Fruit fly (Drosophila melanogaster): ENCODE results near the gene Try29F.

Gene Try29F

dm6 chr2L:8964657-8965056 is 33.7 kb upstream of the Try29F start, which contains the start of gene CG32984:
Gene CG32984, plus strand, starts transcription at chr2L:8964957.
- TF ChIP-seq fd96Ca (GFP tag; IDR thresholded peaks at IDR 0.05), result no peak
- TF ChIP-seq CG32121 (GFP tag; IDR thresholded peaks at IDR 0.05), result no peak
- no peak for TF ChIP-seq CG9948 (tag; optimal IDR thresholded peaks at IDR 0.05)
- TF ChIP-seq rn (GFP tag; IDR thresholded peaks at IDR 0.05), result no peak
- TF ChIP-seq D1 (tag; optimal IDR thresholded peaks at IDR 0.05), result no peak
- TF ChIP-seq CG8301 (tag; optimal IDR thresholded peaks at IDR 0.05), result no peak
- TF ChIP-seq gl (tag; optimal IDR thresholded peaks at IDR 0.05), result no peak
- no peak for TF ChIP-seq CG12605 (GFP tag; IDR thresholded peaks at IDR 0.05)

dm6 chr2L:8967235-8967634 is 31.1 kb upstream of the Try29F start, which contains the start of gene CG18088:
Gene CG18088, plus strand, starts transcription at chr2L:8967535.
- TF ChIP-seq CG13204 (GFP tag; optimal IDR thresholded peaks at IDR 0.05) (no peak), CG34367 (tag; optimal IDR thresholded peaks at IDR 0.05) (no peak), CG8301 (tag; optimal IDR thresholded peaks at IDR 0.05) (no peak), EcR (GFP tag; optimal IDR thresholded peaks at IDR 0.05) (no peak), Pif1A (GFP tag; optimal IDR thresholded peaks at IDR 0.05) (no peak), CG32121 (GFP tag; IDR thresholded peaks at IDR 0.05) (no peak), Snoo (tag; optimal IDR thresholded peaks at IDR 0.05) (no peak), D1 (tag; optimal IDR thresholded peaks at IDR 0.05) (no peak), CG8159 (tag; optimal IDR thresholded peaks at IDR 0.05) (no peak), CG4496 (GFP tag; IDR thresholded peaks at IDR 0.05) (no peak), CG10348 (GFP tag; IDR thresholded peaks at IDR 0.05) (no peak)

- no peak for TF ChIP-seq CG4496 (GFP tag; IDR thresholded peaks at IDR 0.05)
- TF ChIP-seq CG8301 (tag; optimal IDR thresholded peaks at IDR 0.05), result no peak
- no peak for TF ChIP-seq CG34367 (tag; optimal IDR thresholded peaks at IDR 0.05)
- TF ChIP-seq CG9948 (tag; optimal IDR thresholded peaks at IDR 0.05), result no peak
- no peak for TF ChIP-seq Pif1B (GFP tag; optimal IDR thresholded peaks at IDR 0.05)
- no peak for TF ChIP-seq D1 (tag; optimal IDR thresholded peaks at IDR 0.05)
- TF ChIP-seq CG17806 (tag; optimal IDR thresholded peaks at IDR 0.05), result no peak
- TF ChIP-seq Ets98B (GFP tag; IDR thresholded peaks at IDR 0.05), result no peak
- TF ChIP-seq Snoo (tag; optimal IDR thresholded peaks at IDR 0.05), result no peak
- no peak for TF ChIP-seq CG12605 (GFP tag; IDR thresholded peaks at IDR 0.05)
- TF ChIP-seq CG13204 (GFP tag; optimal IDR thresholded peaks at IDR 0.05), result no peak
These were observed 25.4 kb upstream of the Try29F start for dm6 chr2L:8972905-8973304.

dm6 chr2L:8974506-8974905 is 23.8 kb upstream of the Try29F start:
- no peak for TF ChIP-seq EcR (GFP tag; optimal IDR thresholded peaks at IDR 0.05)
- no peak for TF ChIP-seq CG4496 (GFP tag; IDR thresholded peaks at IDR 0.05)
- TF ChIP-seq D1 (tag; optimal IDR thresholded peaks at IDR 0.05), result no peak
- TF ChIP-seq gl (tag; optimal IDR thresholded peaks at IDR 0.05), result no peak
- no peak for TF ChIP-seq Pif1A (GFP tag; optimal IDR thresholded peaks at IDR 0.05)
- no peak for TF ChIP-seq Snoo (tag; optimal IDR thresholded peaks at IDR 0.05)
- no peak for TF ChIP-seq CG8159 (tag; optimal IDR thresholded peaks at IDR 0.05)
- no peak for TF ChIP-seq Pif1B (GFP tag; optimal IDR thresholded peaks at IDR 0.05)
- TF ChIP-seq CG10348 (GFP tag; IDR thresholded peaks at IDR 0.05), result no peak
- no peak for TF ChIP-seq CG13204 (GFP tag; optimal IDR thresholded peaks at IDR 0.05)
- no peak for TF ChIP-seq Ets98B (GFP tag; IDR thresholded peaks at IDR 0.05)
- TF ChIP-seq CG17806 (tag; optimal IDR thresholded peaks at IDR 0.05), result no peak
- TF ChIP-seq CG15710 (tag; optimal IDR thresholded peaks at IDR 0.05), result no peak
- TF ChIP-seq CG32121 (GFP tag; IDR thresholded peaks at IDR 0.05), result no peak

- TF ChIP-seq rn (GFP tag; IDR thresholded peaks at IDR 0.05) (no peak), CG4496 (GFP tag; IDR thresholded peaks at IDR 0.05) (no peak), Pif1B (GFP tag; optimal IDR thresholded peaks at IDR 0.05) (no peak), gl (tag; optimal IDR thresholded peaks at IDR 0.05) (no peak), CG15710 (tag; optimal IDR thresholded peaks at IDR 0.05) (no peak), fd96Ca (GFP tag; IDR thresholded peaks at IDR 0.05) (no peak), EcR (GFP tag; optimal IDR thresholded peaks at IDR 0.05) (no peak), CG14655 (GFP tag; optimal IDR thresholded peaks at IDR 0.05) (no peak)
These were observed 23.0 kb upstream of the Try29F start, which contains the start of gene CG9541 for dm6 chr2L:8975328-8975727. Gene CG9541, minus strand, starts transcription at chr2L:8975428.

- TF ChIP-seq rn (GFP tag; IDR thresholded peaks at IDR 0.05) (no peak), CG9948 (tag; optimal IDR thresholded peaks at IDR 0.05) (no peak), gl (tag; optimal IDR thresholded peaks at IDR 0.05) (no peak), CG17806 (tag; optimal IDR thresholded peaks at IDR 0.05) (no peak), fd96Ca (GFP tag; IDR thresholded peaks at IDR 0.05) (no peak), Pif1B (GFP tag; optimal IDR thresholded peaks at IDR 0.05) (no peak), CG34367 (tag; optimal IDR thresholded peaks at IDR 0.05) (no peak), CG14655 (GFP tag; optimal IDR thresholded peaks at IDR 0.05) (no peak), D1 (tag; optimal IDR thresholded peaks at IDR 0.05) (no peak), CG15710 (tag; optimal IDR thresholded peaks at IDR 0.05) (no peak), Snoo (tag; optimal IDR thresholded peaks at IDR 0.05) (no peak), Pif1A (GFP tag; optimal IDR thresholded peaks at IDR 0.05) (no peak), CG4496 (GFP tag; IDR thresholded peaks at IDR 0.05) (no peak), CG32121 (GFP tag; IDR thresholded peaks at IDR 0.05) (no peak), Ets98B (GFP tag; IDR thresholded peaks at IDR 0.05) (no peak), EcR (GFP tag; optimal IDR thresholded peaks at IDR 0.05) (no peak), CG13204 (GFP tag; optimal IDR thresholded peaks at IDR 0.05) (no peak), CG8159 (tag; optimal IDR thresholded peaks at IDR 0.05) (no peak), CG10348 (GFP tag; IDR thresholded peaks at IDR 0.05) (no peak)
These were observed 18.0 kb upstream of the Try29F start, which contains the start of gene CG18662 for dm6 chr2L:8980359-8980758. Gene CG18662, plus strand, starts transcription at chr2L:8980659.

Data from whole organism, pupa.